Worm (Caenorhabditis elegans): Measurements from ENCODE around the gene sdz-36.

Gene sdz-36

ce11 chrIV:9725468-9725985 lies 34.8 kb downstream of the sdz-36 start:
- TF ChIP-seq jun-1 (tag; optimal IDR thresholded peaks at IDR 0.05), result no peak
- peak in 1 of 2 experiments; percentile 15 for TF ChIP-seq lsy-2 (tag; optimal IDR thresholded peaks at IDR 0.05)
- TF ChIP-seq unc-62 (GFP tag; optimal IDR thresholded peaks at IDR 0.05), result no peak
- peak; percentile 29 for TF ChIP-seq lin-14 (GFP tag; optimal IDR thresholded peaks at IDR 0.05)
- peak; percentile 96 for TF ChIP-seq fkh-8 (tag; optimal IDR thresholded peaks at IDR 0.05)
- no peak for TF ChIP-seq unc-86 (tag; optimal IDR thresholded peaks at IDR 0.05)
- TF ChIP-seq ces-1 (GFP tag; optimal IDR thresholded peaks at IDR 0.05), result no peak
- TF ChIP-seq blmp-1 (tag; optimal IDR thresholded peaks at IDR 0.05), result no peak
- TF ChIP-seq ztf-11 (tag; optimal IDR thresholded peaks at IDR 0.05), result no peak
- TF ChIP-seq ama-1 (optimal IDR thresholded peaks at IDR 0.05), result no peak
- no peak for TF ChIP-seq alr-1 (tag; optimal IDR thresholded peaks at IDR 0.05; ENCODE audit: borderline replicate concordance)
- TF ChIP-seq dsc-1 (tag; optimal IDR thresholded peaks at IDR 0.05), result peak; percentile 69
- TF ChIP-seq zag-1 (tag; optimal IDR thresholded peaks at IDR 0.05), result no peak
- no peak for TF ChIP-seq pag-3 (tag; optimal IDR thresholded peaks at IDR 0.05; ENCODE audit: borderline replicate concordance, insufficient read depth)
- no peak for TF ChIP-seq ceh-8 (GFP tag; optimal IDR thresholded peaks at IDR 0.05)
- TF ChIP-seq tlp-1 (tag; optimal IDR thresholded peaks at IDR 0.05), result no peak
- no peak for TF ChIP-seq nhr-76 (tag; optimal IDR thresholded peaks at IDR 0.05)
- no peak for TF ChIP-seq ztf-4 (tag; optimal IDR thresholded peaks at IDR 0.05)
- no peak for TF ChIP-seq nhr-28 (tag; optimal IDR thresholded peaks at IDR 0.05)
- TF ChIP-seq nhr-84 (tag; optimal IDR thresholded peaks at IDR 0.05), result no peak
- no peak for TF ChIP-seq snu-23 (GFP tag; optimal IDR thresholded peaks at IDR 0.05)
- TF ChIP-seq tbx-2 (tag; optimal IDR thresholded peaks at IDR 0.05), result no peak
- TF ChIP-seq snpc-4 (tag; optimal IDR thresholded peaks at IDR 0.05), result no peak
- no peak for TF ChIP-seq mef-2 (tag; optimal IDR thresholded peaks at IDR 0.05)
- TF ChIP-seq lin-15B (tag; optimal IDR thresholded peaks at IDR 0.05), result no peak
- no peak for TF ChIP-seq pqm-1 (tag; optimal IDR thresholded peaks at IDR 0.05)
- no peak for TF ChIP-seq lin-13 (GFP tag; optimal IDR thresholded peaks at IDR 0.05)
- TF ChIP-seq efl-3 (GFP tag; optimal IDR thresholded peaks at IDR 0.05), result no peak
- no peak for TF ChIP-seq fkh-4 (tag; optimal IDR thresholded peaks at IDR 0.05; ENCODE audit: borderline replicate concordance)
- TF ChIP-seq zip-4 (GFP tag; optimal IDR thresholded peaks at IDR 0.05), result no peak
- peak; percentile 14 for TF ChIP-seq swsn-7 (tag; optimal IDR thresholded peaks at IDR 0.05)
- TF ChIP-seq aha-1 (tag; optimal IDR thresholded peaks at IDR 0.05), result no peak
- no peak for TF ChIP-seq irx-1 (tag; optimal IDR thresholded peaks at IDR 0.05)
- TF ChIP-seq unc-98 (GFP tag; IDR thresholded peaks at IDR 0.05), result no peak
- no peak for TF ChIP-seq nhr-237 (tag; optimal IDR thresholded peaks at IDR 0.05)
- TF ChIP-seq skn-1 (tag; optimal IDR thresholded peaks at IDR 0.05), result no peak
- no peak for TF ChIP-seq dpl-1 (GFP tag; optimal IDR thresholded peaks at IDR 0.05)
- no peak for TF ChIP-seq elt-2 (tag; optimal IDR thresholded peaks at IDR 0.05)
- peak; percentile 57 for TF ChIP-seq nhr-47 (tag; optimal IDR thresholded peaks at IDR 0.05)
- no peak for TF ChIP-seq hpl-2 (GFP tag; optimal IDR thresholded peaks at IDR 0.05)
- TF ChIP-seq hlh-17 (GFP tag; optimal IDR thresholded peaks at IDR 0.05; ENCODE audit: borderline replicate concordance), result no peak
- peak; percentile 9 for TF ChIP-seq sox-4 (tag; optimal IDR thresholded peaks at IDR 0.05)
- no peak for TF ChIP-seq mdl-1 (tag; optimal IDR thresholded peaks at IDR 0.05)
- no peak for TF ChIP-seq ets-5 (GFP tag; IDR thresholded peaks at IDR 0.05)
- TF ChIP-seq isw-1 (GFP tag; IDR thresholded peaks at IDR 0.05), result no peak
- TF ChIP-seq nhr-71 (tag; optimal IDR thresholded peaks at IDR 0.05), result peak; percentile 84
- no peak for TF ChIP-seq hlh-4 (tag; optimal IDR thresholded peaks at IDR 0.05)
- no peak for TF ChIP-seq grh-1 (GFP tag; IDR thresholded peaks at IDR 0.05)
- no peak for TF ChIP-seq ceh-90 (tag; optimal IDR thresholded peaks at IDR 0.05)
- no peak for TF ChIP-seq C16A3.4 (tag; optimal IDR thresholded peaks at IDR 0.05)
- no peak for TF ChIP-seq mab-9 (GFP tag; IDR thresholded peaks at IDR 0.05)
- TF ChIP-seq nhr-19 (GFP tag; conservative IDR thresholded peaks at IDR 0.05), result no peak
- TF ChIP-seq unc-130 (tag; optimal IDR thresholded peaks at IDR 0.05), result no peak
- TF ChIP-seq pax-3 (tag; optimal IDR thresholded peaks at IDR 0.05), result peak; percentile 54

Measured in whole organism, L1 larva.